Fruit fly (Drosophila melanogaster) whole organism, pupa: ENCODE results near the gene Rbm13.

ENCODE experiments used
- CG10348 ChIP-seq: fragments of 200-800 bp; sonication (Bioruptor generic); IDR thresholded peaks from 2 replicates; pipeline ENCODE4 v1.3.6; 2022; ENCODE audit warnings: missing biosample characterization, missing genetic modification characterization
- CG12605 ChIP-seq: fragments of 200-800 bp; sonication (Bioruptor generic); IDR thresholded peaks from 2 replicates; pipeline ENCODE4 v1.3.6; 2022; ENCODE audit warnings: missing biosample characterization, missing genetic modification characterization
- CG13204 ChIP-seq: fragments of 200-800 bp; sonication (Bioruptor generic); optimal IDR thresholded peaks from 2 replicates; lab custom pipeline; 2018; ENCODE audit warnings: missing biosample characterization, mild to moderate bottlenecking, missing genetic modification characterization, moderate library complexity
- CG14655 ChIP-seq: fragments of 200-800 bp; sonication (Bioruptor generic); optimal IDR thresholded peaks from 3 replicates; lab custom pipeline; 2017; ENCODE audit warnings: mild to moderate bottlenecking, missing biosample characterization, missing genetic modification reagents, missing genetic modification characterization
- CG15710 ChIP-seq: fragments of 200-800 bp; sonication (Bioruptor generic); optimal IDR thresholded peaks from 2 replicates; lab custom pipeline; 2018; ENCODE audit warnings: missing biosample characterization, mild to moderate bottlenecking, missing genetic modification characterization, moderate library complexity
- CG17806 ChIP-seq: fragments of 200-800 bp; sonication (Bioruptor generic); optimal IDR thresholded peaks from 2 replicates; lab custom pipeline; 2018; ENCODE audit warnings: missing biosample characterization, mild to moderate bottlenecking, missing genetic modification characterization, moderate library complexity
- CG32121 ChIP-seq: fragments of 200-800 bp; sonication (Bioruptor generic); IDR thresholded peaks from 2 replicates; pipeline ENCODE4 v1.3.6; 2022; ENCODE audit warnings: missing biosample characterization, missing genetic modification characterization
- CG34367 ChIP-seq: fragments of 200-800 bp; sonication (Bioruptor generic); optimal IDR thresholded peaks from 2 replicates; lab custom pipeline; 2018; ENCODE audit warnings: missing biosample characterization, mild to moderate bottlenecking, missing genetic modification characterization
- CG4496 ChIP-seq: fragments of 200-800 bp; sonication (Bioruptor generic); IDR thresholded peaks from 3 replicates; pipeline ENCODE4 v1.3.6; 2022; ENCODE audit warnings: missing biosample characterization, missing genetic modification characterization
- CG8159 ChIP-seq: fragments of 200-800 bp; sonication (Bioruptor generic); optimal IDR thresholded peaks from 3 replicates; lab custom pipeline; 2018; ENCODE audit warnings: missing biosample characterization, mild to moderate bottlenecking, missing genetic modification characterization, moderate library complexity
- CG8301 ChIP-seq: fragments of 200-800 bp; sonication (Bioruptor generic); optimal IDR thresholded peaks from 2 replicates; lab custom pipeline; 2018; ENCODE audit warnings: missing biosample characterization, mild to moderate bottlenecking, missing genetic modification characterization
- CG9948 ChIP-seq: fragments of 200-800 bp; sonication (Bioruptor generic); optimal IDR thresholded peaks from 2 replicates; lab custom pipeline; 2018; ENCODE audit warnings: missing biosample characterization, mild to moderate bottlenecking, missing genetic modification characterization, moderate library complexity
- D1 ChIP-seq: fragments of 200-800 bp; sonication (Bioruptor generic); optimal IDR thresholded peaks from 2 replicates; lab custom pipeline; 2018; ENCODE audit warnings: missing biosample characterization, mild to moderate bottlenecking, missing genetic modification characterization, moderate library complexity
- EcR ChIP-seq: fragments of 200-800 bp; sonication (Bioruptor generic); optimal IDR thresholded peaks from 3 replicates; lab custom pipeline; 2019; ENCODE audit warnings: missing biosample characterization, missing genetic modification characterization, mild to moderate bottlenecking, moderate library complexity, missing genetic modification reagents
- Ets98B ChIP-seq: fragments of 200-800 bp; sonication (Bioruptor generic); IDR thresholded peaks from 2 replicates; pipeline ENCODE4 v1.3.6; 2022; ENCODE audit warnings: missing biosample characterization, missing genetic modification characterization
- Pif1A ChIP-seq: fragments of 200-800 bp; sonication (Bioruptor generic); optimal IDR thresholded peaks from 3 replicates; lab custom pipeline; 2016; ENCODE audit warnings: missing biosample characterization, missing genetic modification characterization
- Pif1B ChIP-seq: fragments of 200-800 bp; sonication (Bioruptor generic); optimal IDR thresholded peaks from 3 replicates; lab custom pipeline; 2016; ENCODE audit warnings: missing biosample characterization, missing genetic modification characterization
- Snoo ChIP-seq: fragments of 200-800 bp; sonication (Bioruptor generic); optimal IDR thresholded peaks from 3 replicates; lab custom pipeline; 2017; ENCODE audit warnings: missing biosample characterization, mild to moderate bottlenecking, missing genetic modification characterization, inconsistent platforms
- fd96Ca ChIP-seq: fragments of 200-800 bp; sonication (Bioruptor generic); IDR thresholded peaks from 3 replicates; pipeline ENCODE4 v1.3.6; 2022; ENCODE audit warnings: missing biosample characterization, missing genetic modification characterization
- gl ChIP-seq: fragments of 200-800 bp; sonication (Bioruptor generic); optimal IDR thresholded peaks from 2 replicates; lab custom pipeline; 2018; ENCODE audit warnings: missing biosample characterization, mild to moderate bottlenecking, missing genetic modification characterization
- rn ChIP-seq: fragments of 200-800 bp; sonication (Bioruptor generic); IDR thresholded peaks from 2 replicates; pipeline ENCODE4 v1.3.6; 2022; ENCODE audit warnings: missing biosample characterization, missing genetic modification characterization

The Rbm13 gene

dm6 chrX:8863133-8863553 lies 38.4 kb upstream of the Rbm13 start:
- TF ChIP-seq CG15710 (tag; lab: Kevin White, UChicago), result no peak
- TF ChIP-seq D1 (tag; lab: Kevin White, UChicago), result no peak
- no peak for TF ChIP-seq CG9948
- TF ChIP-seq Pif1A (GFP tag; lab: Kevin White, UChicago), result no peak
- TF ChIP-seq CG17806 (tag; lab: Kevin White, UChicago), result no peak
- TF ChIP-seq Ets98B (GFP tag; lab: Robert Waterston, UW), result no peak
- no peak for TF ChIP-seq Snoo
- TF ChIP-seq CG14655 (GFP tag; lab: Kevin White, UChicago), result no peak
- TF ChIP-seq CG34367 (tag; lab: Kevin White, UChicago), result no peak
- no peak for TF ChIP-seq CG12605 (GFP tag; lab: Robert Waterston, UW)
- no peak for TF ChIP-seq fd96Ca (GFP tag; lab: Robert Waterston, UW)
- no peak for TF ChIP-seq CG8159 (tag; lab: Kevin White, UChicago)
- TF ChIP-seq CG8301 (tag; lab: Kevin White, UChicago), result no peak
- no peak for TF ChIP-seq CG4496 (GFP tag; lab: Robert Waterston, UW)
- TF ChIP-seq gl, result no peak
- TF ChIP-seq CG10348 (GFP tag; lab: Robert Waterston, UW), result no peak
- no peak for TF ChIP-seq EcR
- no peak for TF ChIP-seq CG32121 (GFP tag; lab: Robert Waterston, UW)
- no peak for TF ChIP-seq Pif1B
- TF ChIP-seq CG13204 (GFP tag; lab: Kevin White, UChicago), result no peak

dm6 chrX:8863554-8864498 lies 37.7 kb upstream of the Rbm13 start:
- TF ChIP-seq CG17806 (tag; lab: Kevin White, UChicago) (peak; percentile 82), gl (peak; percentile 81), CG4496 (GFP tag; lab: Robert Waterston, UW) (peak; percentile 87), CG14655 (GFP tag; lab: Kevin White, UChicago) (peak; percentile 88), EcR (peak; percentile 16), CG32121 (GFP tag; lab: Robert Waterston, UW) (peak; percentile 77), fd96Ca (GFP tag; lab: Robert Waterston, UW) (peak; percentile 85), Pif1A (GFP tag; lab: Kevin White, UChicago) (peak; percentile 58), CG8159 (tag; lab: Kevin White, UChicago) (peak; percentile 87), rn (GFP tag; lab: Robert Waterston, UW) (peak; percentile 38), CG8301 (tag; lab: Kevin White, UChicago) (peak; percentile 73), CG34367 (tag; lab: Kevin White, UChicago) (peak; percentile 78), Pif1B (peak; percentile 52), D1 (tag; lab: Kevin White, UChicago) (peak; percentile 21), CG13204 (GFP tag; lab: Kevin White, UChicago) (peak; percentile 90), CG10348 (GFP tag; lab: Robert Waterston, UW) (no peak), CG9948 (peak; percentile 82), CG12605 (GFP tag; lab: Robert Waterston, UW) (peak; percentile 89), Snoo (peak; percentile 85), Ets98B (GFP tag; lab: Robert Waterston, UW) (peak; percentile 87), CG15710 (tag; lab: Kevin White, UChicago) (peak; percentile 87)
- TF ChIP-seq, all 21 proteins: peak for 20

dm6 chrX:8866256-8866655 lies 35.2 kb upstream of the Rbm13 start:
- TF ChIP-seq CG10348 (GFP tag; lab: Robert Waterston, UW), result no peak
- TF ChIP-seq Snoo, result peak; percentile 47
- peak; percentile 23 for TF ChIP-seq CG15710 (tag; lab: Kevin White, UChicago)
- TF ChIP-seq CG9948, result peak; percentile 33
- peak; percentile 44 for TF ChIP-seq CG8159 (tag; lab: Kevin White, UChicago)
- no peak for TF ChIP-seq fd96Ca (GFP tag; lab: Robert Waterston, UW)
- peak; percentile 16 for TF ChIP-seq CG17806 (tag; lab: Kevin White, UChicago)
- no peak for TF ChIP-seq D1 (tag; lab: Kevin White, UChicago)
- TF ChIP-seq, all 21 proteins: peak for 5

dm6 chrX:8867481-8867880 lies 34.0 kb upstream of the Rbm13 start:
- peak; percentile 5 for TF ChIP-seq CG13204 (GFP tag; lab: Kevin White, UChicago)
- TF ChIP-seq CG32121 (GFP tag; lab: Robert Waterston, UW), result no peak
- no peak for TF ChIP-seq CG34367 (tag; lab: Kevin White, UChicago)
- no peak for TF ChIP-seq Snoo

DNA sequence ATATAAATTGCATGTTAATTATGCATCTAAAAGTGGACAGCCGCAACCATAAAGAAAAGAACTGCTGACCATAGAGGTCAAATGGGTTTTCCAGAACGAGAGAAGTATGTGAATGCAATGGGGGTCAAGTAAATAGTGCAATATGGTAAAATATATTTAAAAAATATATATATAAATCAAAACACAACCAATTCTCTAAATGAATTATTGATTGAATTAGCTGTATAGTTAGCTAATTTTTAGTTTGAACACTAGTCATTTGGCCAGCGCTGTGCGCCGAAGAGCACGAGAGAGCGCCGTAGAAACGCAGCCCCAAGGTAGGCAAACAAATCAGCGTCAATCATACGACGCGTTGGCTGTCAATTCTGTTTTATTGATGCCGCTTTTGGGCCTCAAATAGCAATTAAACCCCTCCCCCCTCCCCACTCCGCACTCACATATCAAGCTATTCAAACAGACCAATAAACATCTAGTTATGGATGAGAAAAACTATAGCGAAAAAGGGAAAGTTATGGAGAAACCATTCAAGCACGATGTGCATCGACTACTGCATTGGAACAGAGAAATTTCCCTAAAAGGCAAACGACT lies 22.4 kb upstream of the Rbm13 start:
- no peak for TF ChIP-seq CG14655 (GFP tag; lab: Kevin White, UChicago)
- TF ChIP-seq CG15710 (tag; lab: Kevin White, UChicago), result peak; percentile 58
- TF ChIP-seq CG13204 (GFP tag; lab: Kevin White, UChicago), result no peak
- peak; percentile 57 for TF ChIP-seq CG8159 (tag; lab: Kevin White, UChicago)
- peak; percentile 49 for TF ChIP-seq Pif1B
- TF ChIP-seq CG12605 (GFP tag; lab: Robert Waterston, UW), result peak; percentile 81
- TF ChIP-seq CG4496 (GFP tag; lab: Robert Waterston, UW), result peak; percentile 89
- TF ChIP-seq CG10348 (GFP tag; lab: Robert Waterston, UW), result peak; percentile 42; the same call in 1 of the 2 replicates
- no peak for TF ChIP-seq D1 (tag; lab: Kevin White, UChicago)
- no peak for TF ChIP-seq EcR
- peak; percentile 83 for TF ChIP-seq Ets98B (GFP tag; lab: Robert Waterston, UW)
- peak; percentile 30 for TF ChIP-seq Pif1A (GFP tag; lab: Kevin White, UChicago)
- TF ChIP-seq CG32121 (GFP tag; lab: Robert Waterston, UW), result peak; percentile 88
- TF ChIP-seq gl, result no peak
- peak; percentile 61 for TF ChIP-seq CG9948
- peak; percentile 32 for TF ChIP-seq CG34367 (tag; lab: Kevin White, UChicago)
- peak; percentile 69 for TF ChIP-seq CG8301 (tag; lab: Kevin White, UChicago)
- TF ChIP-seq rn (GFP tag; lab: Robert Waterston, UW), result peak; percentile 53; the same call in 1 of the 2 replicates
- peak; percentile 32 for TF ChIP-seq Snoo
- TF ChIP-seq fd96Ca (GFP tag; lab: Robert Waterston, UW), result peak; percentile 79
- TF ChIP-seq CG17806 (tag; lab: Kevin White, UChicago), result peak; percentile 53
